Worm (Caenorhabditis elegans) whole organism, L2 larva: ENCODE results near the gene Y104H12D.2.

Experiments used
- C34F6.9 ChIP-seq: fragments of 150-350 bp; optimal IDR thresholded peaks from 2 replicates; lab custom pipeline; 2014; ENCODE audit warnings: missing biosample characterization, missing genetic modification characterization
- F13H6.1 ChIP-seq: sonication (generic microtip); optimal IDR thresholded peaks from 2 replicates; lab custom pipeline; 2016; ENCODE audit warnings: missing genetic modification characterization, missing compliant biosample characterization
- R02D3.7 ChIP-seq: fragments of 150-350 bp; optimal IDR thresholded peaks from 2 replicates; lab custom pipeline; 2014; ENCODE audit warnings: missing biosample characterization, missing genetic modification characterization
- Y55F3AM.14 ChIP-seq: fragments of 200-800 bp; sonication (Bioruptor generic); optimal IDR thresholded peaks from 2 replicates; lab custom pipeline; 2018; ENCODE audit warnings: mild to moderate bottlenecking, missing genetic modification characterization, missing compliant biosample characterization
- ZK546.5 ChIP-seq: sonication (generic microtip); optimal IDR thresholded peaks from 2 replicates; lab custom pipeline; 2017; ENCODE audit warnings: missing biosample characterization, missing genetic modification characterization
- alr-1 ChIP-seq: fragments of 150-350 bp; optimal IDR thresholded peaks from 2 replicates; lab custom pipeline; 2014; ENCODE audit warnings: missing biosample characterization, missing genetic modification characterization
- aly-2 ChIP-seq: fragments of 150-350 bp; optimal IDR thresholded peaks from 2 replicates; lab custom pipeline; 2014; ENCODE audit warnings: missing biosample characterization, missing genetic modification characterization
- ama-1 ChIP-seq: fragments of 150-350 bp; optimal IDR thresholded peaks from 2 replicates; lab custom pipeline; 2018; ENCODE audit warnings: inconsistent platforms
- ceh-16 ChIP-seq: fragments of 150-350 bp; optimal IDR thresholded peaks from 2 replicates; lab custom pipeline; 2014; ENCODE audit warnings: missing biosample characterization, missing genetic modification characterization
- ceh-82 ChIP-seq: fragments of 150-350 bp; optimal IDR thresholded peaks from 2 replicates; lab custom pipeline; 2014; ENCODE audit warnings: missing biosample characterization, missing genetic modification characterization
- crh-2 ChIP-seq: sonication (generic microtip); optimal IDR thresholded peaks from 2 replicates; lab custom pipeline; 2017; ENCODE audit warnings: missing biosample characterization, missing genetic modification characterization
- dmd-4 ChIP-seq: sonication (generic microtip); optimal IDR thresholded peaks from 2 replicates; lab custom pipeline; 2017; ENCODE audit warnings: missing biosample characterization, missing genetic modification characterization
- elt-1 ChIP-seq: fragments of 150-350 bp; optimal IDR thresholded peaks from 2 replicates; lab custom pipeline; 2014; ENCODE audit warnings: missing biosample characterization, missing genetic modification characterization
- elt-3 ChIP-seq: sonication (generic microtip); optimal IDR thresholded peaks from 2 replicates; lab custom pipeline; 2017; ENCODE audit warnings: missing biosample characterization, missing genetic modification characterization
- fos-1 ChIP-seq: fragments of 150-350 bp; optimal IDR thresholded peaks from 2 replicates; lab custom pipeline; 2014; ENCODE audit warnings: missing biosample characterization, missing genetic modification characterization
- gmeb-1 ChIP-seq: fragments of 150-350 bp; optimal IDR thresholded peaks from 2 replicates; lab custom pipeline; 2014; ENCODE audit warnings: missing biosample characterization, missing genetic modification characterization
- lin-11 ChIP-seq: fragments of 150-350 bp; sonication (generic microtip); optimal IDR thresholded peaks from 2 replicates; lab custom pipeline; 2014; ENCODE audit warnings: missing biosample characterization, missing genetic modification characterization, inconsistent platforms, mixed read lengths
- lin-13 ChIP-seq: fragments of 150-350 bp; optimal IDR thresholded peaks from 2 replicates; lab custom pipeline; 2014; ENCODE audit warnings: missing biosample characterization, missing genetic modification reagents, missing genetic modification characterization
- lsy-2 ChIP-seq, 2 experiments: fragments of 150-350 bp in 1 of 2; sonication (generic microtip) in 1 of 2; optimal IDR thresholded peaks; 2 replicates each; lab custom pipeline; 2014 to 2017; ENCODE audit warnings: missing biosample characterization in 2 of 2, missing genetic modification characterization in 2 of 2
- mbf-1 ChIP-seq: sonication (generic microtip); optimal IDR thresholded peaks from 2 replicates; lab custom pipeline; 2017; ENCODE audit warnings: missing biosample characterization, missing genetic modification characterization
- mdl-1 ChIP-seq, 2 experiments: fragments of 150-350 bp in 1 of 2; sonication (generic microtip) in 1 of 2; optimal IDR thresholded peaks; 2 replicates each; lab custom pipeline; 2017; ENCODE audit warnings: missing biosample characterization in 2 of 2, missing genetic modification characterization in 2 of 2
- nhr-10 ChIP-seq: sonication (generic microtip); optimal IDR thresholded peaks from 2 replicates; lab custom pipeline; 2017; ENCODE audit warnings: missing biosample characterization, missing genetic modification characterization
- nhr-12 ChIP-seq: fragments of 150-350 bp; optimal IDR thresholded peaks from 2 replicates; lab custom pipeline; 2014; ENCODE audit warnings: missing biosample characterization, missing genetic modification characterization
- nhr-129 ChIP-seq: fragments of 150-350 bp; optimal IDR thresholded peaks from 2 replicates; lab custom pipeline; 2014; ENCODE audit warnings: missing biosample characterization, missing genetic modification characterization
- nhr-23 ChIP-seq: fragments of 150-350 bp; optimal IDR thresholded peaks from 2 replicates; lab custom pipeline; 2014; ENCODE audit warnings: missing biosample characterization, missing genetic modification reagents, missing genetic modification characterization
- nhr-237 ChIP-seq: fragments of 150-350 bp; optimal IDR thresholded peaks from 2 replicates; lab custom pipeline; 2014; ENCODE audit warnings: missing biosample characterization, missing genetic modification characterization
- nhr-25 ChIP-seq: fragments of 150-350 bp; sonication (generic microtip); optimal IDR thresholded peaks from 3 replicates; lab custom pipeline; 2014; ENCODE audit warnings: missing biosample characterization, missing genetic modification characterization
- peb-1 ChIP-seq: fragments of 150-350 bp; optimal IDR thresholded peaks from 2 replicates; lab custom pipeline; 2014; ENCODE audit warnings: missing biosample characterization, missing genetic modification characterization
- skn-1 ChIP-seq: sonication (generic microtip); optimal IDR thresholded peaks from 2 replicates; lab custom pipeline; 2017; ENCODE audit warnings: missing biosample characterization, missing genetic modification characterization
- sma-3 ChIP-seq: sonication (generic microtip); optimal IDR thresholded peaks from 2 replicates; lab custom pipeline; 2016; ENCODE audit warnings: missing genetic modification reagents, missing genetic modification characterization, missing compliant biosample characterization
- sma-9 ChIP-seq, 2 experiments: fragments of 150-350 bp in 1 of 2; sonication (generic microtip) in 1 of 2; optimal IDR thresholded peaks; 2 replicates each; lab custom pipeline; 2014 to 2016; ENCODE audit warnings: missing genetic modification characterization in 2 of 2, mild to moderate bottlenecking in 1 of 2, missing biosample characterization in 1 of 2, missing compliant biosample characterization in 1 of 2, missing genetic modification reagents in 1 of 2, moderate library complexity in 1 of 2
- snpc-4 ChIP-seq: fragments of 150-350 bp; optimal IDR thresholded peaks from 2 replicates; lab custom pipeline; 2014; ENCODE audit warnings: missing biosample characterization, missing genetic modification characterization
- unc-55 ChIP-seq: fragments of 150-350 bp; sonication (generic microtip); optimal IDR thresholded peaks from 3 replicates; lab custom pipeline; 2014; ENCODE audit warnings: missing biosample characterization, missing genetic modification reagents, missing genetic modification characterization
- unc-62 ChIP-seq: fragments of 150-350 bp; optimal IDR thresholded peaks from 2 replicates; lab custom pipeline; 2014; ENCODE audit warnings: missing biosample characterization, missing genetic modification reagents, missing genetic modification characterization
- zag-1 ChIP-seq: fragments of 150-350 bp; optimal IDR thresholded peaks from 2 replicates; lab custom pipeline; 2014; ENCODE audit warnings: missing biosample characterization, missing genetic modification characterization
- ztf-1 ChIP-seq: fragments of 200-800 bp; sonication (Bioruptor generic); conservative IDR thresholded peaks from 2 replicates; pipeline ENCODE4 v1.3.6; 2022; ENCODE audit warnings: missing genetic modification characterization, missing compliant biosample characterization
- ztf-11 ChIP-seq: sonication (generic microtip); optimal IDR thresholded peaks from 2 replicates; lab custom pipeline; 2017; ENCODE audit warnings: missing biosample characterization, missing genetic modification characterization
- ztf-4 ChIP-seq: fragments of 150-350 bp; optimal IDR thresholded peaks from 2 replicates; lab custom pipeline; 2014; ENCODE audit warnings: missing biosample characterization, missing genetic modification characterization

The Y104H12D.2 gene

DNA sequence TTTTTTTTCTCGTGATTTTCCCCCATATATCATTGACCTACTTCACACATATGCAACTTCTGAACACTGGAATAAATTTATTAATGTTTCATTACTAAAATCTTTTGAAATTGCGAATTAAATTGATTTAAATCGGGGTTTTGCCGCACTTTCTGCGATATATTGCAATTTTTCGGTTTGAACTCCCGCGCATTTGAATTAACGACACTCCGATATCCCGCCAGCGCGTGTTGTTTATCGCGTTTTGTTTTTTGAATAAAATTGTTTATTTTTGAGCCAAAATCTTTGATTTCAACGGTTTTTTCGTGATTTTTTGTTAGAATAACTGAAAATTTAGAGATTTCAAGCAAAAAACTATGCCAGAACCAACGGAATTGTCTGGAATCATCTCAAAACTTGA, at the start of gene Y104H12D.2:
Gene Y104H12D.2 (plus strand): TSS at position 340 of the 400 bp plus-strand sequence.
- peak; percentile 35 for TF ChIP-seq unc-55
- no peak for TF ChIP-seq mbf-1 (tag; lab: Kevin White, UChicago)
- TF ChIP-seq ceh-16 (tag; lab: Kevin White, UChicago) = no peak
- TF ChIP-seq ama-1 (lab: Kevin White, UChicago) = no peak
- no peak for TF ChIP-seq ztf-4 (tag; lab: Kevin White, UChicago)
- TF ChIP-seq nhr-10 (tag; lab: Kevin White, UChicago) = no peak
- TF ChIP-seq skn-1 = no peak
- no peak for TF ChIP-seq R02D3.7 (tag; lab: Kevin White, UChicago)
- no peak for TF ChIP-seq nhr-129 (tag; lab: Kevin White, UChicago)
- TF ChIP-seq ztf-1 = no peak
- TF ChIP-seq lin-11 (tag; lab: Kevin White, UChicago) = no peak
- TF ChIP-seq lin-13 (GFP tag; lab: Kevin White, UChicago) = peak; percentile 37
- peak; percentile 6 to 68 for TF ChIP-seq lsy-2 (tag; optimal IDR thresholded peaks at IDR 0.05; lab: Kevin White, UChicago)
- no peak for TF ChIP-seq snpc-4 (tag; lab: Kevin White, UChicago)
- TF ChIP-seq gmeb-1 (tag; lab: Kevin White, UChicago) = peak; percentile 93
- TF ChIP-seq peb-1 (tag; lab: Kevin White, UChicago) = no peak
- TF ChIP-seq ztf-11 = no peak
- no peak for TF ChIP-seq nhr-25
- TF ChIP-seq mdl-1 (tag; optimal IDR thresholded peaks at IDR 0.05; lab: Kevin White, UChicago) = no peak
- no peak for TF ChIP-seq alr-1 (tag; lab: Kevin White, UChicago)
- peak; percentile 15 for TF ChIP-seq C34F6.9 (tag; lab: Kevin White, UChicago)
- peak; percentile 23 for TF ChIP-seq crh-2 (tag; lab: Kevin White, UChicago)
- TF ChIP-seq ZK546.5 (tag; lab: Kevin White, UChicago) = no peak
- TF ChIP-seq nhr-12 (tag; lab: Kevin White, UChicago) = no peak
- TF ChIP-seq dmd-4 (tag; lab: Kevin White, UChicago) = no peak
- TF ChIP-seq nhr-237 (tag; lab: Kevin White, UChicago) = no peak
- no peak for TF ChIP-seq Y55F3AM.14 (GFP tag; lab: Kevin White, UChicago)
- no peak for TF ChIP-seq elt-3 (tag; lab: Kevin White, UChicago)

DNA sequence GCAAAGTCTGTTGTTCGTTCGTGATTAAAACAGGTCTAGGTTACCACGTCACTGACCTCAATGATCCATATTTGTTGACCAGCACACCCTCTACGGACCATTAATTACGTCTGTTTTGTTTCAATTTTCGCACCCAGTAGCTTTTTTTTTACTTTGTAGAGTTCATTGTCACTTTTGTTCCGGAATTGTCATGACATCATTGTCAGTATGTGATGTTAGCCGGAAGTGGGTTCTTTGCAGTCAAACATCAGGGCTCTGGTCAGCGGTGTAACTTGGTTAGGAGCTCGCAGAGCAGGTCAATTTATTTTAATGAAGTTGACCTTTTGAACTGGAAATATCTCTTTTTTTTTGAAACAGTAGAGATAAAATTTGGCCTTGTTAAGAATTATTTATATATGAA, 41.2 kb upstream of the Y104H12D.2 start, which contains the start of gene C44B12.6:
Gene C44B12.6 (minus strand): TSS at position 101 of the 400 bp plus-strand sequence.
- TF ChIP-seq lsy-2 (tag; optimal IDR thresholded peaks at IDR 0.05; lab: Kevin White, UChicago) (no peak), snpc-4 (tag; lab: Kevin White, UChicago) (no peak), nhr-10 (tag; lab: Kevin White, UChicago) (no peak), sma-9 (GFP tag; optimal IDR thresholded peaks at IDR 0.05; lab: Kevin White, UChicago) (no peak), sma-9 (tag; optimal IDR thresholded peaks at IDR 0.05; lab: Kevin White, UChicago) (no peak), nhr-237 (tag; lab: Kevin White, UChicago) (no peak), mbf-1 (tag; lab: Kevin White, UChicago) (no peak), ZK546.5 (tag; lab: Kevin White, UChicago) (no peak), unc-62 (GFP tag; lab: Kevin White, UChicago) (no peak), C34F6.9 (tag; lab: Kevin White, UChicago) (no peak), elt-3 (tag; lab: Kevin White, UChicago) (no peak), zag-1 (no peak), peb-1 (tag; lab: Kevin White, UChicago) (no peak), alr-1 (tag; lab: Kevin White, UChicago) (no peak), R02D3.7 (tag; lab: Kevin White, UChicago) (no peak), lin-13 (GFP tag; lab: Kevin White, UChicago) (no peak), gmeb-1 (tag; lab: Kevin White, UChicago) (no peak), nhr-23 (tag; lab: Kevin White, UChicago) (no peak), mdl-1 (tag; optimal IDR thresholded peaks at IDR 0.05; lab: Kevin White, UChicago) (no peak)

DNA sequence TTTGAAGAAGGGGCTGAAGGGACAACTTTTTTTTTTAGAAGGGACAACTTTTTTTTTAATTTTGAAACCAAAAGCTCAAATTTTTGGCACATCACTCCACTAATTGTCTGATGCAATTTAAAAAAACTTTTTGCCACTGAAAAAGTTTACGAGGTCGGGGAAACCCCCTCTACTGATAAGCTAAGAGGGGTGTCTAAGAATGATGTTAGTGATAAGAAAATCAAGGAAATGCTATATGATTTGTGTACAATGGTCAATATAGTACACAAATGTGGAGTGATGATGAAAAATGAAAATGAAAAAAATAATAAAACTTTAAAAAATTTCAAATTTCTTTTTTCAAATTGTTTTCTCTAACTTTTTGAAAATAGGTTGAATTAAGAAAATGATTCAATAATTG, 30.2 kb upstream of the Y104H12D.2 start:
- no peak for TF ChIP-seq ztf-11
- no peak for TF ChIP-seq gmeb-1 (tag; lab: Kevin White, UChicago)
- no peak for TF ChIP-seq elt-1 (tag; lab: Kevin White, UChicago)
- TF ChIP-seq snpc-4 (tag; lab: Kevin White, UChicago) = no peak
- TF ChIP-seq sma-9 (GFP tag; optimal IDR thresholded peaks at IDR 0.05; lab: Kevin White, UChicago) = peak; percentile 79
- TF ChIP-seq sma-9 (tag; optimal IDR thresholded peaks at IDR 0.05; lab: Kevin White, UChicago) = no peak
- TF ChIP-seq C34F6.9 (tag; lab: Kevin White, UChicago) = no peak
- no peak for TF ChIP-seq nhr-237 (tag; lab: Kevin White, UChicago)
- TF ChIP-seq fos-1 (tag; lab: Kevin White, UChicago) = peak; percentile 79
- no peak for TF ChIP-seq sma-3 (GFP tag; lab: Kevin White, UChicago)
- TF ChIP-seq crh-2 (tag; lab: Kevin White, UChicago) = peak; percentile 18
- no peak for TF ChIP-seq ceh-82
- peak; percentile 6 for TF ChIP-seq F13H6.1
- TF ChIP-seq skn-1 = no peak
- no peak for TF ChIP-seq aly-2
- TF ChIP-seq unc-62 (GFP tag; lab: Kevin White, UChicago) = no peak
- no peak for TF ChIP-seq alr-1 (tag; lab: Kevin White, UChicago)
